Worm (Caenorhabditis elegans): ENCODE measurements around the gene cdd-2.

DNA sequence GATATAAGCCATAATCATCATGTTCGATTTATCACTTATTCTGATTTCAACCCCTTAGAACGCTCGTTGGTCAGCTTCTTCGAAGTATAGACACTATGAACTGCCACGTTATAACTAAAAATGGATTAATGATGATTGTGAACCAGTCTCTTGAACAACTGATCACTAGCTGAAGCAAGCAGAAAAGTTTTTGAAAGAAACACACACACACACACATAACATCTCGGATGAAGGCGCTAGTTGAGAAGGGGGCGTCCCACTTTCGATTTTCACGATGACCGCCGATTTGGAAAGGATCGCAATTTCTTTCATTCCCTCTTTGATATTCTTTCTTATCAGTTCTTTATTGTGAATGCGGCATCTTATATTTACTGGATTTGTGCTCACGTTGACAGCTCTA is 20.9 kb upstream of the cdd-2 start, which contains the start of gene clec-180:
- no peak for TF ChIP-seq nhr-11 (tag; optimal IDR thresholded peaks at IDR 0.05)
- no peak for TF ChIP-seq gmeb-2 (tag; optimal IDR thresholded peaks at IDR 0.05)
- TF ChIP-seq nfya-1 (tag; optimal IDR thresholded peaks at IDR 0.05) = no peak
- no peak for TF ChIP-seq tbx-2 (tag; optimal IDR thresholded peaks at IDR 0.05)
- TF ChIP-seq odd-2 (tag; optimal IDR thresholded peaks at IDR 0.05) = no peak
- no peak for TF ChIP-seq elt-2 (tag; optimal IDR thresholded peaks at IDR 0.05)
- TF ChIP-seq C38D4.7 (GFP tag; optimal IDR thresholded peaks at IDR 0.05) = no peak
- no peak for TF ChIP-seq pha-4 (tag; optimal IDR thresholded peaks at IDR 0.05)
- no peak for TF ChIP-seq pax-1 (tag; optimal IDR thresholded peaks at IDR 0.05)
